Worm (Caenorhabditis elegans) whole organism, L3 larva: Measurements from ENCODE around the gene R11D1.13.

Experiments used
- R02D3.7 ChIP-seq: fragments of 150-350 bp; optimal IDR thresholded peaks from 2 replicates; lab custom pipeline; 2014; ENCODE audit warnings: missing biosample characterization, missing genetic modification characterization
- ZK546.5 ChIP-seq: sonication (generic microtip); optimal IDR thresholded peaks from 2 replicates; lab custom pipeline; 2017; ENCODE audit warnings: missing biosample characterization, missing genetic modification characterization
- ama-1 ChIP-seq: fragments of 150-350 bp; optimal IDR thresholded peaks from 2 replicates; lab custom pipeline; 2018
- ceh-16 ChIP-seq: sonication (generic microtip); optimal IDR thresholded peaks from 2 replicates; lab custom pipeline; 2017; ENCODE audit warnings: missing biosample characterization, missing genetic modification characterization
- ceh-28 ChIP-seq: fragments of 150-350 bp; optimal IDR thresholded peaks from 2 replicates; lab custom pipeline; 2014; ENCODE audit warnings: missing biosample characterization, missing genetic modification reagents, missing genetic modification characterization
- ceh-82 ChIP-seq: fragments of 150-350 bp; optimal IDR thresholded peaks from 2 replicates; lab custom pipeline; 2014; ENCODE audit warnings: missing biosample characterization, missing genetic modification characterization
- daf-12 ChIP-seq: fragments of 150-350 bp; optimal IDR thresholded peaks from 2 replicates; lab custom pipeline; 2014; ENCODE audit warnings: missing biosample characterization, missing genetic modification reagents, missing genetic modification characterization
- elt-1 ChIP-seq: fragments of 150-350 bp; optimal IDR thresholded peaks from 2 replicates; lab custom pipeline; 2014; ENCODE audit warnings: missing biosample characterization, missing genetic modification characterization
- elt-2 ChIP-seq: sonication (generic microtip); optimal IDR thresholded peaks from 2 replicates; lab custom pipeline; 2016; ENCODE audit warnings: missing genetic modification reagents, mild to moderate bottlenecking, missing genetic modification characterization, missing compliant biosample characterization
- elt-3 ChIP-seq, 3 experiments: fragments of 150-350 bp in 1 of 3; sonication (generic microtip) in 2 of 3; optimal IDR thresholded peaks; 2 replicates in 2 of 3; 4 replicates in 1 of 3; lab custom pipeline; 2014 to 2017; ENCODE audit warnings: missing biosample characterization in 3 of 3, missing genetic modification characterization in 3 of 3
- eor-1 ChIP-seq, 2 experiments: fragments of 150-350 bp; optimal IDR thresholded peaks; 2 replicates each; lab custom pipeline; 2014 to 2018; ENCODE audit warnings: missing biosample characterization in 2 of 2, missing genetic modification characterization in 2 of 2
- fkh-10 ChIP-seq: sonication (generic microtip); optimal IDR thresholded peaks from 2 replicates; lab custom pipeline; 2017; ENCODE audit warnings: missing biosample characterization, missing genetic modification reagents, missing genetic modification characterization
- fkh-2 ChIP-seq: fragments of 150-350 bp; optimal IDR thresholded peaks from 2 replicates; lab custom pipeline; 2014; ENCODE audit warnings: missing biosample characterization, missing genetic modification reagents, missing genetic modification characterization
- fos-1 ChIP-seq: fragments of 150-350 bp; optimal IDR thresholded peaks from 2 replicates; lab custom pipeline; 2014; ENCODE audit warnings: missing biosample characterization, missing genetic modification characterization
- hmg-11 ChIP-seq: sonication (generic microtip); optimal IDR thresholded peaks from 2 replicates; lab custom pipeline; 2016; ENCODE audit warnings: missing genetic modification characterization, missing compliant biosample characterization
- jun-1 ChIP-seq: fragments of 150-350 bp; optimal IDR thresholded peaks from 2 replicates; lab custom pipeline; 2014; ENCODE audit warnings: missing biosample characterization, missing genetic modification reagents, missing genetic modification characterization
- lin-15B ChIP-seq: fragments of 150-350 bp; optimal IDR thresholded peaks from 2 replicates; lab custom pipeline; 2014; ENCODE audit warnings: missing biosample characterization, missing genetic modification characterization
- lin-39 ChIP-seq: fragments of 150-350 bp; optimal IDR thresholded peaks from 2 replicates; lab custom pipeline; 2018; ENCODE audit warnings: missing biosample characterization, missing genetic modification reagents, missing genetic modification characterization
- mml-1 ChIP-seq: fragments of 150-350 bp; sonication (generic microtip); optimal IDR thresholded peaks from 3 replicates; lab custom pipeline; 2014; ENCODE audit warnings: missing biosample characterization, missing genetic modification characterization
- nfya-1 ChIP-seq: sonication (generic microtip); optimal IDR thresholded peaks from 2 replicates; lab custom pipeline; 2017; ENCODE audit warnings: missing genetic modification characterization, mild to moderate bottlenecking, missing compliant biosample characterization, antibody characterized with exemption, moderate library complexity; ENCODE audit not compliant: insufficient read depth
- nhr-11 ChIP-seq: fragments of 150-350 bp; optimal IDR thresholded peaks from 2 replicates; lab custom pipeline; 2014; ENCODE audit warnings: missing biosample characterization, missing genetic modification characterization
- nhr-12 ChIP-seq: fragments of 150-350 bp; optimal IDR thresholded peaks from 2 replicates; lab custom pipeline; 2014; ENCODE audit warnings: missing biosample characterization, missing genetic modification characterization
- nhr-43 ChIP-seq: sonication (generic microtip); optimal IDR thresholded peaks from 2 replicates; lab custom pipeline; 2016; ENCODE audit warnings: mild to moderate bottlenecking, missing genetic modification characterization, missing compliant biosample characterization; ENCODE audit not compliant: poor library complexity, severe bottlenecking
- nhr-67 ChIP-seq: fragments of 150-350 bp; optimal IDR thresholded peaks from 2 replicates; lab custom pipeline; 2014; ENCODE audit warnings: missing biosample characterization, missing genetic modification characterization
- nhr-76 ChIP-seq: fragments of 150-350 bp; sonication (generic microtip); optimal IDR thresholded peaks from 5 replicates; lab custom pipeline; 2014; ENCODE audit warnings: missing biosample characterization, missing genetic modification characterization
- nhr-77 ChIP-seq: fragments of 150-350 bp; optimal IDR thresholded peaks from 2 replicates; lab custom pipeline; 2014; ENCODE audit warnings: missing biosample characterization, missing genetic modification characterization
- pqm-1 ChIP-seq: fragments of 150-350 bp; optimal IDR thresholded peaks from 2 replicates; lab custom pipeline; 2017; ENCODE audit warnings: missing biosample characterization, missing genetic modification characterization, inconsistent platforms
- sea-2 ChIP-seq: fragments of 150-350 bp; sonication (generic microtip); optimal IDR thresholded peaks from 4 replicates; lab custom pipeline; 2014; ENCODE audit warnings: missing biosample characterization, missing genetic modification reagents, missing genetic modification characterization
- skn-1 ChIP-seq: fragments of 150-350 bp; optimal IDR thresholded peaks from 2 replicates; lab custom pipeline; 2014; ENCODE audit warnings: missing biosample characterization, missing genetic modification characterization
- snpc-4 ChIP-seq: fragments of 150-350 bp; optimal IDR thresholded peaks from 2 replicates; lab custom pipeline; 2014; ENCODE audit warnings: missing biosample characterization, missing genetic modification characterization
- tbx-2 ChIP-seq: sonication (generic microtip); optimal IDR thresholded peaks from 2 replicates; lab custom pipeline; 2016; ENCODE audit warnings: mild to moderate bottlenecking, missing genetic modification characterization, missing compliant biosample characterization
- unc-62 ChIP-seq: fragments of 150-350 bp; sonication (generic microtip); optimal IDR thresholded peaks from 4 replicates; lab custom pipeline; 2014; ENCODE audit warnings: missing biosample characterization, missing genetic modification reagents, missing genetic modification characterization
- zag-1 ChIP-seq: fragments of 150-350 bp; optimal IDR thresholded peaks from 2 replicates; lab custom pipeline; 2014; ENCODE audit warnings: missing biosample characterization, missing genetic modification characterization
- ztf-11 ChIP-seq: fragments of 150-350 bp; optimal IDR thresholded peaks from 2 replicates; lab custom pipeline; 2014; ENCODE audit warnings: missing biosample characterization, missing genetic modification characterization
- ztf-4 ChIP-seq: fragments of 150-350 bp; optimal IDR thresholded peaks from 2 replicates; lab custom pipeline; 2014; ENCODE audit warnings: missing biosample characterization, missing genetic modification characterization

R11D1.13 gene

DNA sequence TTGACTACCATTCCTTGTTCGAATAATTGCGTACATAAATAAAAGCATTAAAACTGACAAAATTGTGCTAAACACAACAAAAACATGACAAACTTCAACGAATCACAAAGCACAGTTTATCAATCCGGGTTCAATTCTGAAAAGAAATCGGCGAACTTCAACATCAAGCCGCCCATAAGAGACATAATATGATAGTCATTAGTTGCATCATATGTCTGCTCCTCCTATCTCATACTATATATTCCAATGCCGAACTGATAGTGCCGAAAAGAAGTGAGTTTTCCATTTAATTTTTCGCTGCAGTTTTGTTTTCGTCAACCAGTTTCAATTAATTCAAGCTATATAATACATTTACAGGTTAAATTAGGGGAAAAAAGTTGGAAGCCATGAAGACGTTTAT is 14.7 kb downstream of the R11D1.13 start, which contains the start of gene hrg-7:
hrg-7 (plus strand) TSS at position 358 of the 400 bp plus-strand sequence.
- TF ChIP-seq jun-1 (tag; lab: Kevin White, UChicago) (no peak), skn-1 (tag; lab: Kevin White, UChicago) (peak; percentile 62), elt-2 (tag; lab: Kevin White, UChicago) (peak; percentile 95)

DNA sequence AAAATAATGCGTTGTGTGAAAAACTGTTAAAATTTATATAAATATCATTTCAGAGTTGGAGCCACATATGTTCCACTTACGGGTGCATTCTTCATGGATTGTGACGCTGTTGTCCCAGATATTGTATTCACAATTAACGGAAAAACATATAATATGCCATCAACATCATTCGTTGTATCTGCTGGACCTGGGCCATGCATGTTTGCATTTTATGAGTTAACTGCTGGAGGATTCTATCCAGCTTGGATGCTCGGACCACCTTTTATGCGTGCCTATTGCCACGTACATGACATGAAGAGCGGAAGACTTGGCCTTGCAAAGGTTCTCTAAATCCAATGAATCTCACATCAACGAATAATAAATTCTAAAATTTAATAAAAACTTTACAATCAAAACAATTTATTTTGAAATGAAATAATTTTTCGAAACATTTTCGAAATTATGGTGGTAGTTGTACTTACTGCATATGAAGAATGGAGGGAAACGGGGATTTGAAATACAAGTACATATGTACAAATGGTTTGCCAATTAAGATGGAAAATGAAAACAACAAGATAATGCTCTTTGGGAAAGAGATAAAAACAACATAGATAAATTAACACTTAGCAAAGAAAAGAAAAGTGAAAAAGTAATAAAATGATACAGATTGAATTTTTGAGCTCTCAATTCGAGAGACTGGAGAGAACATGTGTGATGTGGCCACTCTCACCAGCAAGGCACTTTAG is 17.0 kb downstream of the R11D1.13 start:
- TF ChIP-seq mml-1, result no peak
- TF ChIP-seq elt-2 (tag; lab: Kevin White, UChicago), result peak; percentile 28

DNA sequence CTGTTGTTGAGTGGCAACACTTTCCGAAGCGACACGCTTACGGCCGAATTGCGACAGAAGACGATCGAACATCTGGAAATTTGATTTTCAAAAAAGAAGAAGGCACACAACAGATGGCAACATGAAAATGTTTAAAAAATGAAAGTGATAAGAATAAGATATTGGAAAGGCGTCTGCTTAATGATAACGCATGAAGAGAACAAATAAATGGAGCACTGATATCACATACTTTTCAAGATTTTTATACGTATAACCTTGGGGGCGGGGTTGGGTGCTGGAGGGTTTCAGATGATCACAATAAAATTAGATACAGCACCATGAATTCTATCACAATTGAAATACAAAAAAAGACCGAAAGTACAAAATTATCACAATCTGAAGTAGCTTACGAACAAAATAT is 18.0 kb downstream of the R11D1.13 start, which contains the start of gene C15C8.7:
C15C8.7 (minus strand) TSS at position 72 of the 400 bp plus-strand sequence.
- TF ChIP-seq lin-39, result no peak
- TF ChIP-seq elt-2 (tag; lab: Kevin White, UChicago), result peak; percentile 92
- TF ChIP-seq fos-1 (tag; lab: Kevin White, UChicago), result no peak
- no peak for TF ChIP-seq ztf-11 (tag; lab: Kevin White, UChicago)
- TF ChIP-seq pqm-1 (tag; lab: Kevin White, UChicago), result peak; percentile 42

DNA sequence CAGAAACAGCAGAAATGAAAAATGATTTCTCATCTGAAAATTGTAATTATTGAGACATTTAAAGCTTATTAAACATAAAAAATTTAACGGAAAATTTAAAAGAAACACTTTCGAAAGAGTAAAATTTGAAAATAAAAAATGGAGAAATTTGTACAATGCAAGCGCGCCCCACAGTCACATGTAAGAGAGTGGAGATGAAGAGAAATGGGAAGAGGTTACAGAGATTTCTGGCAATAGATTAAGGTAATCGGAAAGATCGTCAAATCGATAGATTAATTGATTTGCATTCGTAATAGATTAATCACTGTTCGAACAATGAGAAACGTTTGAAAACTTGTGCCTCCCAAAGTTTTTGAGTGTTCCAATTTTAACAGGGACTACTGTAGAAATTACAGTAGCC is 20.5 kb downstream of the R11D1.13 start, which contains the start of gene C15C8.4:
C15C8.4 (minus strand) TSS at position 33 of the 400 bp plus-strand sequence.
- TF ChIP-seq elt-3 (tag; optimal IDR thresholded peaks at IDR 0.05; lab: Kevin White, UChicago) (no peak), ceh-82 (tag; lab: Kevin White, UChicago) (no peak), elt-2 (tag; lab: Kevin White, UChicago) (no peak), ceh-16 (no peak), nhr-12 (tag; lab: Kevin White, UChicago) (no peak), unc-62 (GFP tag; lab: Kevin White, UChicago) (no peak), nhr-76 (tag; lab: Kevin White, UChicago) (no peak), pqm-1 (tag; lab: Kevin White, UChicago) (no peak), ztf-4 (tag; lab: Kevin White, UChicago) (no peak), daf-12 (tag; lab: Kevin White, UChicago) (no peak), jun-1 (tag; lab: Kevin White, UChicago) (no peak), lin-15B (tag; lab: Kevin White, UChicago) (peak; percentile 45), eor-1 (tag; optimal IDR thresholded peaks at IDR 0.05; lab: Kevin White, UChicago) (no peak), nhr-77 (no peak), snpc-4 (tag; lab: Kevin White, UChicago) (no peak), ZK546.5 (tag; lab: Kevin White, UChicago) (no peak), fkh-10 (GFP tag; lab: Kevin White, UChicago) (no peak), nhr-67 (tag; lab: Kevin White, UChicago) (no peak), lin-39 (no peak), ceh-28 (peak; percentile 18), nhr-11 (tag; lab: Kevin White, UChicago) (no peak), elt-1 (tag; lab: Kevin White, UChicago) (peak; percentile 54), ztf-11 (tag; lab: Kevin White, UChicago) (no peak), ama-1 (lab: Kevin White, UChicago) (no peak), mml-1 (no peak), hmg-11 (tag; lab: Kevin White, UChicago) (no peak), nfya-1 (peak; percentile 6), nhr-43 (tag; lab: Kevin White, UChicago) (no peak)

DNA sequence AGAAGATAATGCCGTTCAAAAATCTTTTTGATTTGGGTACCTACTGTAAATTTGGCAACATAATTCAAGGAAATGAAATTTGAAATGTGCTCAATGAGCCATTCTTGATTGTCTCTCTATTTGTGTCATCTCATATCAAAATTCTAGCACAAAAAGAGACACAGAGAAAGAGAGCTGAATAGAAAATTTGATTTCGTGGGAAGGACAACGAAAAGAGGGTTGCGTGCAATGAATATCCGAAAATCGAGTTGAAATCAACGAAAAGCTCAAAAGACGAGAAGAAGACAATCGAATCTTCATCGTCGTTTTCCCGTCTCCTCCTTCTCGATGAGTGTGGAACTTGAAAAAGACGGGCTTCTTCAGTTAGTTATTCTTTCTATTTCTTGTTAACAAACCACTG is 20.9 kb downstream of the R11D1.13 start, which contains the start of gene C15C8.5:
C15C8.5 (plus strand) TSS at position 152 of the 400 bp plus-strand sequence.
- TF ChIP-seq tbx-2 (no peak), elt-1 (tag; lab: Kevin White, UChicago) (no peak), fkh-10 (GFP tag; lab: Kevin White, UChicago) (peak; percentile 88)

DNA sequence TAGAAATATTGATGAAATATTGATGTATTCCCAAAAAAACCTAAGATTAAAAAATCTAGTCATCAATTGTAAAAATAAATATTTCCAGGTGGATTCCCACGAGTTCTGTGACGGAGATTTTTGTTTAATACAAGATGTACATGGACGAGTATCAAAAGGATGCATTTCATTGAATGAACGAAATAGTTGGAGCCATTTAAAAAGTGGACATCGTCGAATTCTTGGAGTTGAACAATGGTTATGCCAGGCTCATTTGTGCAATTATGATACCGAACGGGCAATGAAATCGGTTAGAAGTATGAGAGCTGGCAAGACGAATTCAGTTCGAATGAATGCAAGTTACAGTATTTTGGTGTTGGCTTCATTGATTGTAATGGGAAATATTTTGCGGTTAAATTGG is 22.6 kb downstream of the R11D1.13 start:
- TF ChIP-seq elt-1 (tag; lab: Kevin White, UChicago), result no peak
- TF ChIP-seq R02D3.7, result no peak
- TF ChIP-seq jun-1 (tag; lab: Kevin White, UChicago), result no peak
- TF ChIP-seq mml-1, result no peak
- no peak for TF ChIP-seq zag-1 (tag; lab: Kevin White, UChicago)
- TF ChIP-seq ztf-4 (tag; lab: Kevin White, UChicago), result no peak
- TF ChIP-seq fkh-2 (tag; lab: Kevin White, UChicago), result no peak
- no peak for TF ChIP-seq sea-2 (GFP tag; lab: Kevin White, UChicago)
- TF ChIP-seq lin-39, result no peak
- TF ChIP-seq fkh-10 (GFP tag; lab: Kevin White, UChicago), result no peak
